Worm (Caenorhabditis elegans) whole organism, L3 larva: ENCODE measurements around the gene mig-38.

Source experiments
- ama-1 ChIP-seq: fragments of 150-350 bp; optimal IDR thresholded peaks from 2 replicates; lab custom pipeline; 2018
- elt-1 ChIP-seq: fragments of 150-350 bp; optimal IDR thresholded peaks from 2 replicates; lab custom pipeline; 2014; ENCODE audit warnings: missing biosample characterization, missing genetic modification characterization
- elt-3 ChIP-seq, 3 experiments: fragments of 150-350 bp in 1 of 3; sonication (generic microtip) in 2 of 3; optimal IDR thresholded peaks; 2 replicates in 2 of 3; 4 replicates in 1 of 3; lab custom pipeline; 2014 to 2017; ENCODE audit warnings: missing biosample characterization in 3 of 3, missing genetic modification characterization in 3 of 3
- lin-15B ChIP-seq: fragments of 150-350 bp; optimal IDR thresholded peaks from 2 replicates; lab custom pipeline; 2014; ENCODE audit warnings: missing biosample characterization, missing genetic modification characterization
- lin-39 ChIP-seq: fragments of 150-350 bp; optimal IDR thresholded peaks from 2 replicates; lab custom pipeline; 2018; ENCODE audit warnings: missing biosample characterization, missing genetic modification reagents, missing genetic modification characterization
- mdl-1 ChIP-seq: fragments of 150-350 bp; optimal IDR thresholded peaks from 2 replicates; lab custom pipeline; 2014; ENCODE audit warnings: missing biosample characterization, missing genetic modification characterization
- nhr-12 ChIP-seq: fragments of 150-350 bp; optimal IDR thresholded peaks from 2 replicates; lab custom pipeline; 2014; ENCODE audit warnings: missing biosample characterization, missing genetic modification characterization
- nhr-237 ChIP-seq: fragments of 150-350 bp; optimal IDR thresholded peaks from 2 replicates; lab custom pipeline; 2014; ENCODE audit warnings: missing biosample characterization, missing genetic modification characterization
- nhr-28 ChIP-seq: fragments of 150-350 bp; optimal IDR thresholded peaks from 2 replicates; lab custom pipeline; 2014; ENCODE audit warnings: missing biosample characterization, missing genetic modification characterization
- nhr-76 ChIP-seq: fragments of 150-350 bp; sonication (generic microtip); optimal IDR thresholded peaks from 5 replicates; lab custom pipeline; 2014; ENCODE audit warnings: missing biosample characterization, missing genetic modification characterization
- tbx-2 ChIP-seq: sonication (generic microtip); optimal IDR thresholded peaks from 2 replicates; lab custom pipeline; 2016; ENCODE audit warnings: mild to moderate bottlenecking, missing genetic modification characterization, missing compliant biosample characterization
- unc-39 ChIP-seq: sonication (generic microtip); optimal IDR thresholded peaks from 4 replicates; lab custom pipeline; 2017; ENCODE audit warnings: missing biosample characterization, missing genetic modification characterization
- unc-62 ChIP-seq: fragments of 150-350 bp; sonication (generic microtip); optimal IDR thresholded peaks from 4 replicates; lab custom pipeline; 2014; ENCODE audit warnings: missing biosample characterization, missing genetic modification reagents, missing genetic modification characterization
- zag-1 ChIP-seq: fragments of 150-350 bp; optimal IDR thresholded peaks from 2 replicates; lab custom pipeline; 2014; ENCODE audit warnings: missing biosample characterization, missing genetic modification characterization

- TF ChIP-seq tbx-2 (tag; lab: Kevin White, UChicago) (peak; percentile 36), elt-1 (tag; lab: Kevin White, UChicago) (no peak), lin-39 (tag; lab: Kevin White, UChicago) (peak; percentile 72), unc-39 (tag; lab: Kevin White, UChicago) (no peak), nhr-237 (tag; lab: Kevin White, UChicago) (no peak), nhr-76 (tag; lab: Kevin White, UChicago) (no peak), unc-62 (no peak), ama-1 (peak; percentile 51), lin-15B (tag; lab: Kevin White, UChicago) (peak; percentile 58), mdl-1 (tag; lab: Kevin White, UChicago) (no peak), zag-1 (tag; lab: Kevin White, UChicago) (no peak), elt-3 (tag; optimal IDR thresholded peaks at IDR 0.05; lab: Kevin White, UChicago) (no peak), nhr-12 (tag; lab: Kevin White, UChicago) (no peak), nhr-28 (tag; lab: Kevin White, UChicago) (no peak)
These were observed 44.4 kb upstream of the mig-38 start for ce11 chrIV:11549694-11550093.
